Fruit fly (Drosophila melanogaster): Measurements from ENCODE around the gene CG6144.

Gene CG6144

DNA sequence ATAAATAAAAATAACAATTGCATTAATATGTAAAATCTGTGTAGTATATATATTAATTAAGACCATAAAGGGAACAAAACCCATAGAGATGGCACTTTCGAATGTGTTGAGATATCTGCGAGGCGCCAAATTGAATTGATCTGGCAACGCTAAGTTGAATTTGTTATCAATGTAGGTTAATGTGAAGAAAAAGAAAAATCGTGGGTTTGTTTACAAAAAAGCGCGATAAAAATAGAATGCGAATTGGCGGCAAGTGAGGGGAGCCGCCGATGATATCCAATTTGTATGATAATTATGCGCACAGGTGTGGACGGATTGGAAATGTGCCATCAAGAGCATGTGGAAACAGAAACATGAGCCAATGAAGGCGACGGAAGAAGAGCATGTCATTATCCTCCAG lies 8.6 kb upstream of the CG6144 start:
- TF ChIP-seq CG8119 (GFP tag; IDR thresholded peaks at IDR 0.05) (peak; percentile 31; the same call in 1 of the 3 replicates), CG15336 (GFP tag; IDR thresholded peaks at IDR 0.05) (peak; percentile 33; the same call in 1 of the 2 replicates), fkh (GFP tag; optimal IDR thresholded peaks at IDR 0.05) (peak; percentile 59), CG10631 (GFP tag; optimal IDR thresholded peaks at IDR 0.05) (no peak), CG32006 (GFP tag; optimal IDR thresholded peaks at IDR 0.05) (no peak)

DNA sequence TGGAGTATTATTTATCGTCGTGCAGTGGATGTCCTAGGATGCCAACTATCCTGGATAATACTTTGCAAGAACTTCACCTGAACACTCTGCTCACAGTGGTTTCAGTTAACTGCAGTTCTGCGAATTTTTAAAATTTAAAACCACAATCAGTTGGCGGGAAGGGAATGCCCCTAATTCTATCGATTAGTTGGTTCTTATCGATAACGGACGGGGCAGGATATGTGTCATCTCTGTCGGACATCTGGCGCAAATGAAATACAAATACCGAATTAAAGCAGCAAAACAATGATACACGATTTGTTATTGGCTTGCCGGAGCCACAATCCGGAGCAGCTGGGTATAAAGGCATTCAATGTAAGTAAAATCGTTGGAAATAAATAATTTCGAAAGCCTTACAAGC lies 5.4 kb upstream of the CG6144 start, which contains the start of gene Grip75:
Gene Grip75 (plus strand): TSS at position 223 of the 400 bp plus-strand sequence.
- TF ChIP-seq achi (GFP tag; optimal IDR thresholded peaks at IDR 0.05) = no peak

DNA sequence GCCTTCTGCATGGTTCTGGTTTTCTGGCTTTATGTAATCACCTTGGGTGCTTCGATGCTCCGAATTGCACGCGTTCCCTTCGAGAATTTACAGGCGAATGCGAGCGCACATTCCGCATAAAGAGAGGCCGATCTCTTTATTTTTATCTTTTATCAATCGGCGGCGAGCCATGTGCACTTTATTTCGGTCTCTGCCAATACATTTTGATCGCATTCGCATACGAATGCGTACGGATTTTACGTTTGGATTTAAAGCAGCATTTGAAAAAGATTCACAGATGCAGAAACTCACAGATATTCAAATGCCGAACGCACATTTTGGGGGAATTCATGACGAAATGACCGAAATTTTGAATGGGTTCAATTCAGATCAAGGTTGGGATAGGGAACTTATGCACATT lies 2.9 kb downstream of the CG6144 start, which contains the start of gene CG13144:
Gene CG13144 (minus strand): TSS at position 101 of the 400 bp plus-strand sequence.
- TF ChIP-seq cyc (GFP tag; optimal IDR thresholded peaks at IDR 0.05) (no peak), Eip93F (GFP tag; optimal IDR thresholded peaks at IDR 0.05) (no peak), CG11762 (GFP tag; optimal IDR thresholded peaks at IDR 0.05; ENCODE audit: insufficient read depth) (no peak), Hr4 (GFP tag; optimal IDR thresholded peaks at IDR 0.05) (no peak), Ets96B (tag; optimal IDR thresholded peaks at IDR 0.05) (no peak), CG6854 (GFP tag; optimal IDR thresholded peaks at IDR 0.05) (no peak), dsx (GFP tag; optimal IDR thresholded peaks at IDR 0.05; ENCODE audit: poor library complexity, severe bottlenecking) (no peak)

DNA sequence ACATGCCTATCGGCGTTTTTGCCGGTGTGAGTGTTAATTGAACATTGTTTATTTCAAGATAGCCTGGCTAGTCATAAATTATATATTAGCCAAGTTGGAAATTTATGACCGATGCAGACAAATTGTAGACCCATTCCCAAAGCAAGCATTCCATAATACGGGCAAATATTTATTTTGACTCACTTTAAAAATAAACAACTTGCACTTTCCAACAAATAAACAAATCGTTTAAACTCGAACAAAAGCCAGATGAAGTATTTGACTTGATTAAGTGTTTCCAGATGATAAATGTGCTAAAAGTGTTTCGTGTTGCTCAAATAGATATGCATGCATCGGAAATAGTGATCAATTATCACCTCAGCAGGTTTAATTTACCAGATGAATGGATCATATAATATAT lies 7.0 kb downstream of the CG6144 start:
- TF ChIP-seq fkh (GFP tag; optimal IDR thresholded peaks at IDR 0.05) (peak; percentile 57), CG9139 (GFP tag; optimal IDR thresholded peaks at IDR 0.05) (no peak)

DNA sequence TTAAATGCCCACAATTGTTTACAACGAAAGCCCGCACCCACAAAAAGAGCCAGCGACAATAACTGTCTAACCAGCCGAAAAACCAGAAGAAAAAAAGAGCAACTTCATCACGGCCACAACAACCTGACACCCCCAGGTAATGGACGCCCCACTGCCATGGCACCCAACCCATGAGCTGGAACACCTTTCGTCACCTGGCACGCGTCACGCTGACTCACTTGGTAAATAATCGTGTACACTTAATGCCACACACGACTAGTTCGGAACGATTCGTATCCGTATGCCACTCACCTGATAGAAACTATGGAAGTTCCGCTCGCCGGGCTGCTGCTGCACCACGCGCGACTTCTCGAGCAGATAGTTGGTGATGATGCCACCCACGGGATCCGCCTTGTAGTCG lies 7.8 kb downstream of the CG6144 start:
- no peak for TF ChIP-seq fd85E (GFP tag; optimal IDR thresholded peaks at IDR 0.05)
- TF ChIP-seq fkh (GFP tag; optimal IDR thresholded peaks at IDR 0.05) = peak; percentile 51
- no peak for TF ChIP-seq CG11762 (GFP tag; optimal IDR thresholded peaks at IDR 0.05; ENCODE audit: insufficient read depth)

DNA sequence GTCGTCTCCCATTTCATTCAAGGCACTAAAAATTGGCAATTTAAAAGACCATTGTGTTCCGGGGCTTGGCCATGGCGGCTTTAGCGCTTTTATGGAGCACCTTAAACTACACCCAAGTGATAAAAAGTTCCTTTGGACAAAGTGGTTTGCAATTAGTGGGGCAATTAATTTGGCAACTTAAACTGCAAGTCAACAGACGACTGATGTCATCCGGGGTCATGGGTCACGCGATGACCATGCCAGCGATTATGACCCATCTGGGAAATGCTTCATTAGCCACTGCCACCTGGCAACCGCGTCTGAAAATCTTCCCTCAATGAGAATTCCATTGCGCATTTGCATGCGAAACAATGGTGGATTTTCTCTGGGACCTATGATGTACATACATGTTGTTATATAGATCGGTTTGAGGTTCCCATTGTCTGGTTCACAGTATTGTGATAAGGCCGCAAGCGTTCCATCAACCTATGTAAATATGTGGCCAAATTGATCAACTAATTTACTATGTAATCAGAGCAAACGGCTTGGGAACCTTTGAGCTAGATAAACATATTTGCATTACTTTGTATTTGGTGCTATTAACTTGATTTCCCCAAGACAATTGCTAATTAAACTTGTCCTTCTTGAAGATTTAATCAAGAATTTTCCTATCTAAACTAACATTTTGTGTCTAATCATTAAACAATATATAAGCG lies 8.8 kb downstream of the CG6144 start:
- no peak for TF ChIP-seq Eip75B (GFP tag; optimal IDR thresholded peaks at IDR 0.05)
- TF ChIP-seq CG31627 (GFP tag; optimal IDR thresholded peaks at IDR 0.05) = no peak
- peak; percentile 68 for TF ChIP-seq fkh (GFP tag; optimal IDR thresholded peaks at IDR 0.05)
- TF ChIP-seq svp (GFP tag) = peak; percentile 80

DNA sequence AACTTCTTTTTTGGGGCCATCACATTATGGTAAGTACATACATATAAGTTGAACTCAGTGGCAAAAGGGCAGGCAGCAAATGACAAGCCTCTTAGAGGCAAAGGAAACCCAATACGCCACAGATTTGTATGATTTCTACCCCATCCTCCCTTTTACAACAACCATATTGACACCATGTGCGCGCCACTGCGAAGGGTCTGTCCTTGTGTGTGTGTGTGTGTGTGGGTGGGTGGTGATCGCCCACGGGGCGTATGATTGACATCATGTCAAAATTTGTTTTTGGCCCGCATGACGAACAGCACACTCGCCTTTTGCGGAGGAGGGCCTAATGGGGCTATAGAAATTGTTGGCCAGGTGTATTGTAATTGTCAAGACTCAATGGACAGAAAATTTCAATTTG lies 11.1 kb downstream of the CG6144 start:
- TF ChIP-seq fkh (GFP tag; optimal IDR thresholded peaks at IDR 0.05) = peak; percentile 46
- TF ChIP-seq Smox (GFP tag; optimal IDR thresholded peaks at IDR 0.05) = no peak
- TF ChIP-seq acj6 (GFP tag; optimal IDR thresholded peaks at IDR 0.05) = no peak
- TF ChIP-seq CG32006 (GFP tag; optimal IDR thresholded peaks at IDR 0.05) = no peak
- TF ChIP-seq OdsH (GFP tag; optimal IDR thresholded peaks at IDR 0.05) = no peak
- TF ChIP-seq svp (GFP tag) = peak; percentile 42

DNA sequence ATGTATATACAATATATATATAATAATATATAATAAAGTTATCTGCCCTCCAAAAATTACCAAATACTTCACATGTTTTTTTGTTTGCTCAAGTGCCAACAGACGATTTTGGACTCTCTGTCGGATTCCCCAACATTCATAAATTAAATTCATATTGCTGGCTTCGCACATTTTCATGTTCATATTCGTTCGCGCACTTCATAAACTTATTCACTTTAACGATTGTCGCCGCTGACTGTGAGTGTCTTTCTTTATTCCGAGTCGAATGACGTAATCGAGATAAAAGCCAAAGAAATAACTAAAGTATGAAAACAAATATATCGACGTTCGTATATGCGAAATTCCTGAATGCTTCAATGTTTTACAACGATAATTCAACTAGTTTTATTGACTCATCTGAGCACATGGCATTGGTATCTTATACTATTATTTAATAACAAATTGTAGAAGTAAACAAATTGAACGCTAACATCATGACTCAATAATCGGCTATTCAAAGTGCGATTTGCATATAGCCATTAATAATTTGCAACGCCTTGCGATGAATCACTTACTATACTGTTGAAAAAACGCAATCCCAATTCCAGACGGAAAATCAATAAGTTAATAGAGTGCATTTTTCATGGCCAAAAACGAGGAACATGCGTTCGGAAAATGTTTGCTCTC lies 11.9 kb downstream of the CG6144 start:
- TF ChIP-seq fkh (GFP tag; optimal IDR thresholded peaks at IDR 0.05) (peak; percentile 51), vri (GFP tag; optimal IDR thresholded peaks at IDR 0.05) (peak; percentile 87), CG16779 (tag; optimal IDR thresholded peaks at IDR 0.05) (no peak)

DNA sequence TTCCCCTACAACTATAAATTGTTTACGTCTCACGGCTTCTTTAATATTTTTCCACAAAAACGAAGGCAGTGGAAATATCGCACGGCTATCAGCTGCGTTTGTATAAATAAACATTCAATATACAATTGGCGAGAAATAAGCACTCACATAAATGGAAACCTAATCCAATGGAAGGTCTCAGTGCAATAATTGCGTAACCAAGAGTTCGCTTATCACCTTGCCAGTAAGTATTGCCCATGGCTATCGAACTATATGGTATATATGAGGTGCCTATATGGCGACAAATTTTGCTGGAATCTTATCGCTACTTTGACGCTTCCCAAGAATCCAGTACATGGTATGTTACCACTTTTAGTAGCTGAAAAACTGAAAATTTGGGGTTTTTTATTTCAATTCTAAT lies 13.8 kb downstream of the CG6144 start:
- TF ChIP-seq acj6 (GFP tag; optimal IDR thresholded peaks at IDR 0.05) (no peak), vri (GFP tag; optimal IDR thresholded peaks at IDR 0.05) (peak; percentile 80), CG6808 (GFP tag; optimal IDR thresholded peaks at IDR 0.05) (peak; percentile 5), Eip78C (GFP tag) (no peak)
